Worm (Caenorhabditis elegans): Measurements from ENCODE around the gene C52E4.7.

DNA sequence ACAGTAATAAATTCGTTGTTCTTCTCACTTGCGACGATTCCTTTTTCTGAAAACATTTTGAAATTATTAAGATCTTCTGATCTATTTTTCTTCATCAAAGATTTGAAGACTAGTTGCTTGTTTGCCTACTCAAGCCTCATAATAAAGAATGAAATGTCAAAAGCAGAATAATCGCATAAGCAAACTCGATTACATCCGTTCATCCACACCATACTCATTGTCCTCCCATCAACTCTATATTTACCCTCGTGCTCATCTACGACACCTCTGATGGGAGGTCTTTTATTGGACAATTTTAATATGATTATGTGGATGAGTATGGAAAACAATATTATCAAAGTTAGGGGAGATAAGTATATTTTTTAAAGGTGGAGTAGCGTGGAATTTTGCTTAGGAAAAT lies 39.7 kb downstream of the C52E4.7 start:
- TF ChIP-seq lsy-2 (tag; optimal IDR thresholded peaks at IDR 0.05) (no peak), pqm-1 (tag; optimal IDR thresholded peaks at IDR 0.05) (no peak), snpc-4 (tag; optimal IDR thresholded peaks at IDR 0.05) (no peak), spr-1 (tag; optimal IDR thresholded peaks at IDR 0.05) (no peak), daf-12 (tag; optimal IDR thresholded peaks at IDR 0.05) (no peak), jun-1 (tag; optimal IDR thresholded peaks at IDR 0.05) (no peak), fkh-10 (GFP tag; optimal IDR thresholded peaks at IDR 0.05) (no peak), daf-19 (GFP tag; conservative IDR thresholded peaks at IDR 0.05) (no peak)
